Fruit fly (Drosophila melanogaster): ENCODE results near the gene CG31076.

dm6 chr3R:26955527-26955926, 34.1 kb downstream of the CG31076 start:
- no peak for TF ChIP-seq psq (optimal IDR thresholded peaks at IDR 0.05)
- TF ChIP-seq Dll (optimal IDR thresholded peaks at IDR 0.05): no peak
- no peak for TF ChIP-seq CG8478 (optimal IDR thresholded peaks at IDR 0.05)
- TF ChIP-seq usp (GFP tag; optimal IDR thresholded peaks at IDR 0.05): no peak

All from whole organism.